Worm (Caenorhabditis elegans) whole organism, L4 larva: ENCODE results near the gene acs-1.

Source experiments
- F26F4.8 ChIP-seq: fragments of 200-800 bp; sonication (Bioruptor generic); conservative IDR thresholded peaks from 2 replicates; pipeline ENCODE4 v1.3.6; 2022; ENCODE audit warnings: missing genetic modification characterization, missing compliant biosample characterization
- F37D6.2 ChIP-seq: sonication (generic microtip); optimal IDR thresholded peaks from 2 replicates; lab custom pipeline; 2016; ENCODE audit warnings: mild to moderate bottlenecking, missing genetic modification characterization, missing compliant biosample characterization
- R02D3.7 ChIP-seq: fragments of 150-350 bp; sonication (generic microtip); optimal IDR thresholded peaks from 3 replicates; lab custom pipeline; 2014; ENCODE audit warnings: missing biosample characterization, missing genetic modification characterization
- Y5F2A.4 ChIP-seq: fragments of 200-800 bp; sonication (Bioruptor generic); optimal IDR thresholded peaks from 2 replicates; lab custom pipeline; 2018; ENCODE audit warnings: mild to moderate bottlenecking, missing genetic modification characterization, missing compliant biosample characterization
- ZK337.2 ChIP-seq: fragments of 200-800 bp; sonication (Bioruptor generic); IDR thresholded peaks from 2 replicates; pipeline ENCODE4 v1.3.6; 2022; ENCODE audit warnings: missing genetic modification reagents, missing genetic modification characterization, missing compliant biosample characterization
- aha-1 ChIP-seq: fragments of 150-350 bp; peaks from one replicate; lab custom pipeline; 2014; ENCODE audit warnings: missing biosample characterization, missing genetic modification characterization
- arid-1 ChIP-seq: fragments of 200-800 bp; sonication (Bioruptor generic); conservative IDR thresholded peaks from 2 replicates; pipeline ENCODE4 v1.3.6; 2022; ENCODE audit warnings: missing genetic modification reagents, missing genetic modification characterization, missing compliant biosample characterization
- ceh-20 ChIP-seq: fragments of 200-800 bp; sonication (Bioruptor generic); IDR thresholded peaks from 2 replicates; pipeline ENCODE4 v1.3.6; 2022; ENCODE audit warnings: missing genetic modification reagents, missing genetic modification characterization, missing compliant biosample characterization
- ceh-28 ChIP-seq: fragments of 150-350 bp; optimal IDR thresholded peaks from 2 replicates; lab custom pipeline; 2014; ENCODE audit warnings: missing biosample characterization, missing genetic modification reagents, missing genetic modification characterization
- ceh-32 ChIP-seq: sonication (generic microtip); optimal IDR thresholded peaks from 2 replicates; lab custom pipeline; 2016; ENCODE audit warnings: mild to moderate bottlenecking, missing genetic modification characterization, missing compliant biosample characterization; ENCODE audit not compliant: poor library complexity
- ctbp-1 ChIP-seq: fragments of 200-800 bp; sonication (Bioruptor generic); IDR thresholded peaks from 2 replicates; pipeline ENCODE4 v1.3.6; 2022; ENCODE audit warnings: missing genetic modification reagents, missing genetic modification characterization, missing compliant biosample characterization
- daf-16 ChIP-seq, 3 experiments: sonication (generic microtip); optimal IDR thresholded peaks; 2 replicates each; lab custom pipeline; 2016 to 2017; ENCODE audit warnings: missing genetic modification characterization in 3 of 3, missing genetic modification reagents in 3 of 3, mild to moderate bottlenecking in 2 of 3, missing compliant biosample characterization in 2 of 3, missing biosample characterization in 1 of 3, moderate library complexity in 1 of 3
- dpl-1 ChIP-seq: fragments of 150-350 bp; optimal IDR thresholded peaks from 2 replicates; lab custom pipeline; 2014; ENCODE audit warnings: missing biosample characterization, missing genetic modification reagents, missing genetic modification characterization
- duxl-1 ChIP-seq: sonication (generic microtip); optimal IDR thresholded peaks from 2 replicates; lab custom pipeline; 2016; ENCODE audit warnings: mild to moderate bottlenecking, missing genetic modification characterization, moderate library complexity, missing compliant biosample characterization; ENCODE audit not compliant: poor library complexity
- egl-43 ChIP-seq: fragments of 200-800 bp; sonication (Bioruptor generic); IDR thresholded peaks from 2 replicates; pipeline ENCODE4 v1.3.6; 2022; ENCODE audit warnings: missing genetic modification reagents, missing genetic modification characterization, missing compliant biosample characterization
- gei-8 ChIP-seq: fragments of 200-800 bp; sonication (Bioruptor generic); optimal IDR thresholded peaks from 2 replicates; lab custom pipeline; 2018; ENCODE audit warnings: mild to moderate bottlenecking, missing genetic modification characterization, missing compliant biosample characterization
- hlh-11 ChIP-seq: fragments of 200-800 bp; sonication (Bioruptor generic); optimal IDR thresholded peaks from 2 replicates; lab custom pipeline; 2018; ENCODE audit warnings: mild to moderate bottlenecking, missing genetic modification characterization, missing compliant biosample characterization
- hlh-30 ChIP-seq: sonication (generic microtip); optimal IDR thresholded peaks from 2 replicates; lab custom pipeline; 2017; ENCODE audit warnings: antibody characterized with exemption, mild to moderate bottlenecking, missing genetic modification characterization, missing compliant biosample characterization; ENCODE audit not compliant: insufficient read depth
- hmg-1.1 ChIP-seq: fragments of 200-800 bp; sonication (Bioruptor generic); IDR thresholded peaks from 2 replicates; pipeline ENCODE4 v1.3.6; 2022; ENCODE audit warnings: missing genetic modification reagents, missing genetic modification characterization, missing compliant biosample characterization
- jun-1 ChIP-seq: fragments of 150-350 bp; optimal IDR thresholded peaks from 2 replicates; lab custom pipeline; 2014; ENCODE audit warnings: missing biosample characterization, missing genetic modification reagents, missing genetic modification characterization
- lim-7 ChIP-seq: fragments of 200-800 bp; sonication (Bioruptor generic); IDR thresholded peaks from 2 replicates; pipeline ENCODE4 v1.3.6; 2022; ENCODE audit warnings: missing genetic modification characterization, missing compliant biosample characterization
- lin-13 ChIP-seq: fragments of 150-350 bp; optimal IDR thresholded peaks from 2 replicates; lab custom pipeline; 2014; ENCODE audit warnings: missing biosample characterization, missing genetic modification reagents, missing genetic modification characterization
- lin-38 ChIP-seq: fragments of 200-800 bp; sonication (Bioruptor generic); IDR thresholded peaks from 2 replicates; pipeline ENCODE4 v1.3.6; 2022; ENCODE audit warnings: missing genetic modification reagents, missing genetic modification characterization, missing compliant biosample characterization
- lsy-2 ChIP-seq, 2 experiments: fragments of 150-350 bp in 1 of 2; sonication (generic microtip) in 1 of 2; optimal IDR thresholded peaks; 2 replicates each; lab custom pipeline; 2014 to 2017; ENCODE audit warnings: missing biosample characterization in 2 of 2, missing genetic modification characterization in 2 of 2
- madf-9 ChIP-seq: fragments of 200-800 bp; sonication (Bioruptor generic); conservative IDR thresholded peaks from 2 replicates; pipeline ENCODE4 v1.3.6; 2022; ENCODE audit warnings: missing genetic modification reagents, missing genetic modification characterization, missing compliant biosample characterization
- mdl-1 ChIP-seq, 2 experiments: fragments of 150-350 bp in 1 of 2; sonication (generic microtip) in 1 of 2; optimal IDR thresholded peaks; 2 replicates each; lab custom pipeline; 2014 to 2017; ENCODE audit warnings: missing biosample characterization in 2 of 2, missing genetic modification characterization in 2 of 2
- mep-1 ChIP-seq: fragments of 150-350 bp; sonication (generic microtip); optimal IDR thresholded peaks from 3 replicates; lab custom pipeline; 2014; ENCODE audit warnings: missing biosample characterization, missing genetic modification characterization
- mes-2 ChIP-seq: sonication (generic microtip); optimal IDR thresholded peaks from 2 replicates; lab custom pipeline; 2016; ENCODE audit warnings: missing genotype, mild to moderate bottlenecking, missing genetic modification characterization, missing compliant biosample characterization; ENCODE audit not compliant: poor library complexity, severe bottlenecking
- mxl-3 ChIP-seq: fragments of 200-800 bp; sonication (Bioruptor generic); optimal IDR thresholded peaks from 2 replicates; lab custom pipeline; 2018; ENCODE audit warnings: mild to moderate bottlenecking, missing genetic modification characterization, missing compliant biosample characterization
- nhr-10 ChIP-seq: fragments of 150-350 bp; optimal IDR thresholded peaks from 2 replicates; lab custom pipeline; 2014; ENCODE audit warnings: missing biosample characterization, missing genetic modification characterization
- nhr-11 ChIP-seq: fragments of 150-350 bp; optimal IDR thresholded peaks from 2 replicates; lab custom pipeline; 2014; ENCODE audit warnings: missing biosample characterization, missing genetic modification characterization
- nhr-111 ChIP-seq: fragments of 200-800 bp; sonication (Bioruptor generic); optimal IDR thresholded peaks from 2 replicates; lab custom pipeline; 2018; ENCODE audit warnings: mild to moderate bottlenecking, missing genetic modification characterization, missing compliant biosample characterization
- nhr-237 ChIP-seq: sonication (generic microtip); optimal IDR thresholded peaks from 2 replicates; lab custom pipeline; 2017; ENCODE audit warnings: missing biosample characterization, missing genetic modification characterization
- nhr-25 ChIP-seq: sonication (generic microtip); optimal IDR thresholded peaks from 2 replicates; lab custom pipeline; 2017; ENCODE audit warnings: missing genetic modification characterization, mild to moderate bottlenecking, missing compliant biosample characterization, antibody characterized with exemption, moderate library complexity, borderline replicate concordance; ENCODE audit not compliant: insufficient read depth
- nhr-6 ChIP-seq: fragments of 150-350 bp; optimal IDR thresholded peaks from 2 replicates; lab custom pipeline; 2014; ENCODE audit warnings: missing biosample characterization, missing genetic modification characterization
- nhr-77 ChIP-seq: fragments of 150-350 bp; optimal IDR thresholded peaks from 2 replicates; lab custom pipeline; 2014; ENCODE audit warnings: missing biosample characterization, missing genetic modification characterization
- php-3 ChIP-seq: fragments of 200-800 bp; sonication (Bioruptor generic); IDR thresholded peaks from 2 replicates; pipeline ENCODE4 v1.3.6; 2022; ENCODE audit warnings: missing genetic modification reagents, missing genetic modification characterization, missing compliant biosample characterization
- rbr-2 ChIP-seq: sonication (generic microtip); optimal IDR thresholded peaks from 2 replicates; lab custom pipeline; 2016; ENCODE audit warnings: missing genotype, missing genetic modification characterization, missing compliant biosample characterization
- skn-1 ChIP-seq: fragments of 150-350 bp; optimal IDR thresholded peaks from 2 replicates; lab custom pipeline; 2014; ENCODE audit warnings: missing biosample characterization, missing genetic modification characterization
- snpc-4 ChIP-seq: fragments of 150-350 bp; optimal IDR thresholded peaks from 2 replicates; lab custom pipeline; 2014; ENCODE audit warnings: missing biosample characterization, missing genetic modification characterization
- spr-3 ChIP-seq: fragments of 200-800 bp; sonication (Bioruptor generic); optimal IDR thresholded peaks from 2 replicates; lab custom pipeline; 2018; ENCODE audit warnings: mild to moderate bottlenecking, missing genetic modification characterization, missing compliant biosample characterization
- unc-39 ChIP-seq: sonication (generic microtip); optimal IDR thresholded peaks from 2 replicates; lab custom pipeline; 2017; ENCODE audit warnings: missing biosample characterization, missing genetic modification characterization
- unc-62 ChIP-seq, 3 experiments: fragments of 150-350 bp in 1 of 3; sonication (generic microtip); optimal IDR thresholded peaks in 2 of 3; peaks in 1 of 3; 1 replicate in 1 of 3; 2 replicates in 2 of 3; lab custom pipeline; 2014 to 2017; ENCODE audit warnings: missing biosample characterization in 3 of 3, missing genetic modification characterization in 3 of 3, missing genetic modification reagents in 3 of 3, missing genotype in 1 of 3
- zag-1 ChIP-seq: fragments of 150-350 bp; optimal IDR thresholded peaks from 2 replicates; lab custom pipeline; 2014; ENCODE audit warnings: missing biosample characterization, missing genetic modification characterization
- zfp-3 ChIP-seq: fragments of 200-800 bp; sonication (Bioruptor generic); conservative IDR thresholded peaks from 2 replicates; pipeline ENCODE4 v1.3.6; 2022; ENCODE audit warnings: missing genetic modification reagents, missing genetic modification characterization, missing compliant biosample characterization

acs-1 gene

DNA sequence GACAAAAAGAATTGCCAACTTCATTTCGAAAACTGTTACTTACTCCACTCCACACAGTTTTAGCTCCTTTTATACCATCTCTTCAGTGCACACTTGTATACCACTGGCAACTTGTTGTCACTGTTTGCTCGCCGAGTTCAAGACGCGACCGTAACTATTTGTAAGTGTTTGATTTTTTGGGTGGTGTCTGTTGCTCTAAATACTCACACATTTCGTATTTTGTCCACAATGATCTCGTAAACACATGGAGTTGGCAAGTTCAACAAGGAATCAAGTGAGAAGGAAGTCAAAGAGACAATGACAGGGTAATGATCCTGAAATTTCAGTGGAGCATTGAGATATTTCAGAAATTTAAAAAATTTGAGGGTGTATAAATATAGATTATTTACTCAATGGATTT is 8.2 kb downstream of the acs-1 start, which contains the start of gene hpo-26:
Gene hpo-26 (minus strand): TSS at position 31 of the 400 bp plus-strand sequence.
- TF ChIP-seq mes-2 (tag; lab: Kevin White, UChicago) (peak; percentile 5), lsy-2 (tag; optimal IDR thresholded peaks at IDR 0.05; lab: Kevin White, UChicago) (no peak), daf-16 (GFP tag; optimal IDR thresholded peaks at IDR 0.05; lab: Kevin White, UChicago) (no peak), daf-16 (tag; optimal IDR thresholded peaks at IDR 0.05; lab: Kevin White, UChicago) (peak; percentile 75), Y5F2A.4 (GFP tag; lab: Kevin White, UChicago) (no peak), egl-43 (GFP tag; lab: Robert Waterston, UW) (0 out of 2 replicates have a peak, but pooled peaks have one; percentile 4), mdl-1 (tag; optimal IDR thresholded peaks at IDR 0.05; lab: Kevin White, UChicago) (no peak), nhr-111 (GFP tag; lab: Kevin White, UChicago) (no peak)

DNA sequence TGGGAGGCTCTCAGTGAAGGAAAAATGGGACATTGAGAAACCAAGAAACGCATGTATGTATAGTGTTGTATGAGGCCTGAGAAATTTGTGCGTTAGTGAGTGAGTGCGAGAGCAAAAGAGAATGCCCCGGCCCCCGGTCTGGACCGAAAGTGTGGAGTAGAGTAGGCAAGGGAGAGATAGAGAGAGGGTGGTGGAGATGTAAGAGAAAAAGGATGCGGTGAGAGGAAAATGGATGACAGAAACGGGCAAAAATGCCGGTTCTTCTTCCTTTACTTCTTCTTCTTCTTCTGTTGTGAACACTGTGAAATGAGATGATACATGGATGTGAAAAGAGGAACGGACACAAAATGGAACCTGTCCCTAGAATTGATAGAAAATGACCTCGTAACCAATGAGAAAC is 13.5 kb downstream of the acs-1 start:
- TF ChIP-seq ceh-32 (tag; lab: Kevin White, UChicago) (no peak), duxl-1 (tag; lab: Kevin White, UChicago) (no peak), skn-1 (no peak), mxl-3 (GFP tag; lab: Kevin White, UChicago) (peak; percentile 57), hlh-11 (peak; percentile 3), nhr-6 (tag; lab: Kevin White, UChicago) (no peak), unc-39 (tag; lab: Kevin White, UChicago) (no peak), ctbp-1 (GFP tag; lab: Robert Waterston, UW) (no peak), nhr-25 (tag; lab: Kevin White, UChicago) (no peak), unc-62 (GFP tag; optimal IDR thresholded peaks at IDR 0.05 in 1 of 2; lab: Kevin White, UChicago) (peak in 1 of 2 experiments; percentile 89), unc-62 (tag; optimal IDR thresholded peaks at IDR 0.05; lab: Kevin White, UChicago) (no peak), egl-43 (GFP tag; lab: Robert Waterston, UW) (0 out of 2 replicates have a peak, but pooled peaks have one; percentile 58), zag-1 (tag; lab: Kevin White, UChicago) (no peak), lin-38 (GFP tag; lab: Robert Waterston, UW) (no peak), R02D3.7 (tag; lab: Kevin White, UChicago) (no peak), ceh-28 (tag; lab: Kevin White, UChicago) (no peak), lim-7 (GFP tag; lab: Robert Waterston, UW) (no peak), F37D6.2 (peak; percentile 10), daf-16 (GFP tag; optimal IDR thresholded peaks at IDR 0.05; lab: Kevin White, UChicago) (no peak), daf-16 (tag; optimal IDR thresholded peaks at IDR 0.05; lab: Kevin White, UChicago) (peak; percentile 28), mep-1 (tag; lab: Kevin White, UChicago) (peak; percentile 6), hmg-1.1 (GFP tag; lab: Robert Waterston, UW) (peak; percentile 44; the same call in 1 of the 2 replicates), rbr-2 (peak; percentile 51), F26F4.8 (GFP tag; lab: Robert Waterston, UW) (no peak), nhr-77 (tag; lab: Kevin White, UChicago) (no peak), nhr-11 (tag; lab: Kevin White, UChicago) (peak; percentile 21), nhr-111 (GFP tag; lab: Kevin White, UChicago) (no peak)

DNA sequence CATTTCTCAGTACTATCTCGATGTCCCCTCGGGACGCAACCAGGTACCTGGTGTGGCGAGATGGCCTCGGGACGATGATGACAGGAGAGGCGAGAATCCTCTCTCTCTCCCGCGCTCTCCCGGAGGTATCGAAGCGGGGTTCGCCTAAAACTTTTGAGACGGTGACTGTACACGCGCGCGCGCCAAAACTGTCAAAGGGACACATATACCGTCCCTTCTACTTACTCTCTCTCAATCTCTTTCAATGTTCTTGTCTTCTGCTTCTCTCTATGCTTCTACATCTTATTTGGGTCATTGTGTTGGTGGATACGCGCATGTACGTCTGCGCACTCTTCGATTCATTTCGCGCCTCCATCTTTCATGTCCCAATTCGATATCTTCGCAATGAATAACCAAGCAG is 17.1 kb downstream of the acs-1 start:
- TF ChIP-seq hlh-30 (tag; lab: Kevin White, UChicago): peak; percentile 45
- no peak for TF ChIP-seq dpl-1
- TF ChIP-seq nhr-6 (tag; lab: Kevin White, UChicago): no peak
- TF ChIP-seq ceh-32 (tag; lab: Kevin White, UChicago): no peak
- TF ChIP-seq ceh-20 (GFP tag; lab: Robert Waterston, UW): no peak
- TF ChIP-seq lsy-2 (tag; optimal IDR thresholded peaks at IDR 0.05; lab: Kevin White, UChicago): peak in 1 of 2 experiments; percentile 10
- no peak for TF ChIP-seq jun-1 (tag; lab: Kevin White, UChicago)
- no peak for TF ChIP-seq nhr-10
- TF ChIP-seq F37D6.2: no peak
- TF ChIP-seq gei-8 (GFP tag; lab: Kevin White, UChicago): no peak
- no peak for TF ChIP-seq nhr-237 (tag; lab: Kevin White, UChicago)
- TF ChIP-seq php-3 (GFP tag; lab: Robert Waterston, UW): no peak
- TF ChIP-seq lin-13 (GFP tag; lab: Kevin White, UChicago): no peak
- no peak for TF ChIP-seq ZK337.2 (GFP tag; lab: Robert Waterston, UW)
- TF ChIP-seq spr-3 (GFP tag; lab: Kevin White, UChicago): no peak
- no peak for TF ChIP-seq zfp-3
- TF ChIP-seq arid-1: no peak
- no peak for TF ChIP-seq ceh-28 (tag; lab: Kevin White, UChicago)
- TF ChIP-seq snpc-4 (tag; lab: Kevin White, UChicago): no peak
- no peak for TF ChIP-seq madf-9
- peak; percentile 72 for TF ChIP-seq aha-1 (tag; lab: Kevin White, UChicago)
- TF ChIP-seq egl-43 (GFP tag; lab: Robert Waterston, UW): 0 out of 2 replicates have a peak, but pooled peaks have one; percentile 27
